Fruit fly (Drosophila melanogaster) whole organism, wandering third instar larva: ENCODE data around the gene CG8837.

Experiments used
- Abd-B ChIP-seq: fragments of >200 bp; optimal IDR thresholded peaks from 2 replicates; lab custom pipeline; 2017; ENCODE audit warnings: missing biosample characterization, missing genetic modification characterization
- CG32264 ChIP-seq: fragments of 200-800 bp; sonication (Bioruptor generic); optimal IDR thresholded peaks from 2 replicates; lab custom pipeline; 2016; ENCODE audit warnings: missing biosample characterization, missing genetic modification characterization
- CG9705 ChIP-seq: fragments of 200-800 bp; sonication (Bioruptor generic); optimal IDR thresholded peaks from 2 replicates; lab custom pipeline; 2018; ENCODE audit warnings: missing biosample characterization, mild to moderate bottlenecking, missing genetic modification characterization
- CrebA ChIP-seq: fragments of 200-800 bp; sonication (Bioruptor generic); optimal IDR thresholded peaks from 2 replicates; lab custom pipeline; 2016; ENCODE audit warnings: missing biosample characterization, mild to moderate bottlenecking, missing genetic modification characterization, borderline replicate concordance
- Hnf4 ChIP-seq: fragments of 200-800 bp; sonication (Bioruptor generic); optimal IDR thresholded peaks from 2 replicates; lab custom pipeline; 2016; ENCODE audit warnings: missing biosample characterization, mild to moderate bottlenecking, missing genetic modification characterization
- Hr83 ChIP-seq: fragments of 200-300 bp; sonication (Bioruptor generic); optimal IDR thresholded peaks from 2 replicates; lab custom pipeline; 2016; ENCODE audit warnings: missing biosample characterization, mild to moderate bottlenecking, missing genetic modification characterization, moderate library complexity; ENCODE audit not compliant: poor library complexity, severe bottlenecking
- Jra ChIP-seq: sonication (Bioruptor generic); optimal IDR thresholded peaks from 2 replicates; lab custom pipeline; 2016; ENCODE audit warnings: missing biosample characterization, missing genetic modification characterization
- Mio ChIP-seq: sonication (Bioruptor generic); optimal IDR thresholded peaks from 2 replicates; lab custom pipeline; 2016; ENCODE audit warnings: missing biosample characterization, missing genetic modification characterization
- N ChIP-seq: fragments of >200 bp; optimal IDR thresholded peaks from 2 replicates; lab custom pipeline; 2018; ENCODE audit warnings: missing biosample characterization, missing external identifiers, missing genetic modification characterization
- OdsH ChIP-seq: fragments of 200-800 bp; sonication (Bioruptor generic); optimal IDR thresholded peaks from 2 replicates; lab custom pipeline; 2016; ENCODE audit warnings: missing biosample characterization, mild to moderate bottlenecking, missing genetic modification characterization
- Rel ChIP-seq, 2 experiments: fragments of 200-800 bp; sonication (Bioruptor generic) in 1 of 2; optimal IDR thresholded peaks; 2 replicates in 1 of 2; 3 replicates in 1 of 2; lab custom pipeline; 2016 to 2019; ENCODE audit warnings: mild to moderate bottlenecking in 2 of 2, missing biosample characterization in 2 of 2, missing genetic modification characterization in 2 of 2, moderate library complexity in 1 of 2
- Sp1 ChIP-seq: fragments of 200-800 bp; sonication (Bioruptor generic); optimal IDR thresholded peaks from 3 replicates; lab custom pipeline; 2019; ENCODE audit warnings: missing biosample characterization, mild to moderate bottlenecking, missing genetic modification characterization, moderate library complexity
- br ChIP-seq: fragments of 200-800 bp; sonication (Bioruptor generic); optimal IDR thresholded peaks from 2 replicates; lab custom pipeline; 2016; ENCODE audit warnings: missing biosample characterization, missing genetic modification characterization
- brk ChIP-seq: fragments of 200-800 bp; sonication (Bioruptor generic); optimal IDR thresholded peaks from 2 replicates; lab custom pipeline; 2016; ENCODE audit warnings: missing biosample characterization, mild to moderate bottlenecking, missing genetic modification characterization
- dl ChIP-seq, 2 experiments: fragments of 175-275, 200-275 bp in 1 of 2; fragments of 200-275 bp in 1 of 2; sonication (Bioruptor generic); optimal IDR thresholded peaks; lab custom pipeline; 2018; ENCODE audit warnings: mild to moderate bottlenecking in 2 of 2, missing biosample characterization in 2 of 2, missing genetic modification characterization in 2 of 2, moderate library complexity in 2 of 2; ENCODE audit not compliant: partially characterized antibody in 2 of 2, insufficient read depth in 1 of 2
- dmrt93B ChIP-seq: fragments of 200-800 bp; sonication (Bioruptor generic); optimal IDR thresholded peaks from 2 replicates; lab custom pipeline; 2018; ENCODE audit warnings: missing biosample characterization, mild to moderate bottlenecking, missing genetic modification characterization
- dsf ChIP-seq: sonication (Bioruptor generic); optimal IDR thresholded peaks from 2 replicates; lab custom pipeline; 2016; ENCODE audit warnings: missing biosample characterization, missing genetic modification characterization, borderline replicate concordance
- ey ChIP-seq: fragments of 200-800 bp; sonication (Bioruptor generic); optimal IDR thresholded peaks from 2 replicates; lab custom pipeline; 2016; ENCODE audit warnings: missing biosample characterization, missing genetic modification characterization
- foxo ChIP-seq, 2 experiments: fragments of 200-800 bp; sonication (Bioruptor generic); optimal IDR thresholded peaks; 2 replicates in 1 of 2; 3 replicates in 1 of 2; lab custom pipeline; 2016 to 2017; ENCODE audit warnings: missing biosample characterization in 2 of 2, missing genetic modification characterization in 2 of 2
- h ChIP-seq: fragments of 200-800 bp; sonication (Bioruptor generic); optimal IDR thresholded peaks from 3 replicates; lab custom pipeline; 2016; ENCODE audit warnings: missing biosample characterization, mild to moderate bottlenecking, missing genetic modification characterization
- jim ChIP-seq: fragments of 175-275, 200-325 bp; sonication (Bioruptor generic); optimal IDR thresholded peaks from 2 replicates; lab custom pipeline; 2016; ENCODE audit warnings: missing biosample characterization, mild to moderate bottlenecking, missing genetic modification characterization
- lola ChIP-seq: fragments of >200 bp; optimal IDR thresholded peaks from 2 replicates; lab custom pipeline; 2017; ENCODE audit warnings: missing biosample characterization, missing genetic modification characterization
- pan ChIP-seq: fragments of >200 bp; optimal IDR thresholded peaks from 2 replicates; lab custom pipeline; 2017
- rgr ChIP-seq: fragments of 200-800 bp; sonication (Bioruptor generic); optimal IDR thresholded peaks from 3 replicates; lab custom pipeline; 2016; ENCODE audit warnings: missing biosample characterization, mild to moderate bottlenecking, missing genetic modification characterization
- sage ChIP-seq: fragments of 200-800 bp; sonication (Bioruptor generic); optimal IDR thresholded peaks from 2 replicates; lab custom pipeline; 2016; ENCODE audit warnings: missing biosample characterization, mild to moderate bottlenecking, missing genetic modification characterization
- sv ChIP-seq: fragments of 200-800 bp; sonication (Bioruptor generic); optimal IDR thresholded peaks from 3 replicates; lab custom pipeline; 2016; ENCODE audit warnings: missing biosample characterization, missing genetic modification characterization
- tai ChIP-seq: sonication (Bioruptor generic); optimal IDR thresholded peaks from 2 replicates; lab custom pipeline; 2016; ENCODE audit warnings: missing biosample characterization, missing genetic modification characterization
- usp ChIP-seq: fragments of >200 bp; optimal IDR thresholded peaks from 2 replicates; lab custom pipeline; 2017; ENCODE audit warnings: missing biosample characterization, missing genetic modification characterization
- woc ChIP-seq: sonication (Bioruptor generic); optimal IDR thresholded peaks from 2 replicates; lab custom pipeline; 2016; ENCODE audit warnings: missing biosample characterization, mild to moderate bottlenecking, missing genetic modification characterization

Gene CG8837

dm6 chr2L:3319731-3320295, at the start of gene CG8837, which contains the start of gene Fign:
CG8837 (plus strand) TSS chr2L:3320245.
Fign (minus strand) TSS chr2L:3319872.
- no peak for TF ChIP-seq Mio
- TF ChIP-seq dl (GFP tag; optimal IDR thresholded peaks at IDR 0.05; lab: Kevin White, UChicago; ENCODE audit: insufficient read depth in 1 of 2, partially characterized antibody in 2 of 2), result no peak
- TF ChIP-seq dsf, result no peak
- TF ChIP-seq brk, result no peak
- TF ChIP-seq N, result peak; percentile 80
- no peak for TF ChIP-seq dmrt93B (GFP tag; lab: Kevin White, UChicago)
- TF ChIP-seq Rel (GFP tag; optimal IDR thresholded peaks at IDR 0.05; lab: Kevin White, UChicago), result no peak
- TF ChIP-seq Rel (tag; optimal IDR thresholded peaks at IDR 0.05; lab: Kevin White, UChicago), result peak; percentile 90
- no peak for TF ChIP-seq Hr83
- TF ChIP-seq CrebA (GFP tag; lab: Kevin White, UChicago), result no peak
- TF ChIP-seq CG32264, result no peak
- TF ChIP-seq Hnf4, result no peak

dm6 chr2L:3278786-3279185, 41.3 kb upstream of the CG8837 start:
- TF ChIP-seq woc (no peak), Rel (GFP tag; optimal IDR thresholded peaks at IDR 0.05; lab: Kevin White, UChicago) (no peak), Rel (tag; optimal IDR thresholded peaks at IDR 0.05; lab: Kevin White, UChicago) (peak; percentile 67)

- TF ChIP-seq h (GFP tag; lab: Kevin White, UChicago) (no peak), sage (GFP tag; lab: Kevin White, UChicago) (no peak), Abd-B (GFP tag; lab: Kevin White, UChicago) (no peak)
Measured at dm6 chr2L:3280484-3280993, 39.5 kb upstream of the CG8837 start, which contains the start of gene OtopLb. OtopLb (minus strand) TSS chr2L:3280534.

dm6 chr2L:3293718-3294340, 26.2 kb upstream of the CG8837 start:
- TF ChIP-seq woc (no peak), CrebA (GFP tag; lab: Kevin White, UChicago) (peak; percentile 6)

- TF ChIP-seq sage (GFP tag; lab: Kevin White, UChicago) (peak; percentile 3), ey (no peak)
Measured at dm6 chr2L:3294572-3294971, 25.5 kb upstream of the CG8837 start, which contains the start of gene CG9664. CG9664 (minus strand) TSS chr2L:3294706.

dm6 chr2L:3298065-3298469, 22.0 kb upstream of the CG8837 start:
- no peak for TF ChIP-seq Rel (GFP tag; optimal IDR thresholded peaks at IDR 0.05; lab: Kevin White, UChicago)
- TF ChIP-seq Rel (tag; optimal IDR thresholded peaks at IDR 0.05; lab: Kevin White, UChicago), result peak; percentile 1
- TF ChIP-seq dl (GFP tag; optimal IDR thresholded peaks at IDR 0.05; lab: Kevin White, UChicago; ENCODE audit: insufficient read depth in 1 of 2, partially characterized antibody in 2 of 2), result no peak
- TF ChIP-seq tai, result no peak
- TF ChIP-seq h (GFP tag; lab: Kevin White, UChicago), result peak; percentile 54
- TF ChIP-seq CrebA (GFP tag; lab: Kevin White, UChicago), result peak; percentile 39

dm6 chr2L:3299142-3299541, 20.9 kb upstream of the CG8837 start:
- TF ChIP-seq CG32264 (no peak), lola (GFP tag; lab: Kevin White, UChicago) (no peak), Mio (no peak), woc (no peak), brk (no peak), sv (GFP tag; lab: Kevin White, UChicago) (no peak), Hnf4 (no peak), pan (lab: Kevin White, UChicago) (no peak), br (GFP tag; lab: Kevin White, UChicago) (no peak), sage (GFP tag; lab: Kevin White, UChicago) (no peak)

dm6 chr2L:3299803-3300202, 20.2 kb upstream of the CG8837 start:
- TF ChIP-seq OdsH, result no peak
- no peak for TF ChIP-seq Abd-B (GFP tag; lab: Kevin White, UChicago)
- TF ChIP-seq lola (GFP tag; lab: Kevin White, UChicago), result no peak
- no peak for TF ChIP-seq Hr83
- no peak for TF ChIP-seq Hnf4
- TF ChIP-seq brk, result no peak
- no peak for TF ChIP-seq rgr (GFP tag; lab: Kevin White, UChicago)
- TF ChIP-seq Jra (GFP tag; lab: Kevin White, UChicago), result no peak
- TF ChIP-seq ey, result no peak
- TF ChIP-seq woc, result no peak
- TF ChIP-seq Sp1 (GFP tag; lab: Kevin White, UChicago), result no peak
- TF ChIP-seq Rel (GFP tag; optimal IDR thresholded peaks at IDR 0.05; lab: Kevin White, UChicago), result no peak
- no peak for TF ChIP-seq Rel (tag; optimal IDR thresholded peaks at IDR 0.05; lab: Kevin White, UChicago)
- no peak for TF ChIP-seq CG9705 (GFP tag; lab: Kevin White, UChicago)
- no peak for TF ChIP-seq usp (GFP tag; lab: Kevin White, UChicago)
- no peak for TF ChIP-seq sage (GFP tag; lab: Kevin White, UChicago)
- TF ChIP-seq jim, result no peak
- no peak for TF ChIP-seq CrebA (GFP tag; lab: Kevin White, UChicago)
- TF ChIP-seq foxo (GFP tag; optimal IDR thresholded peaks at IDR 0.05; lab: Kevin White, UChicago), result no peak
- TF ChIP-seq h (GFP tag; lab: Kevin White, UChicago), result no peak
